Worm (Caenorhabditis elegans): ENCODE data around the gene F58H1.2.

DNA sequence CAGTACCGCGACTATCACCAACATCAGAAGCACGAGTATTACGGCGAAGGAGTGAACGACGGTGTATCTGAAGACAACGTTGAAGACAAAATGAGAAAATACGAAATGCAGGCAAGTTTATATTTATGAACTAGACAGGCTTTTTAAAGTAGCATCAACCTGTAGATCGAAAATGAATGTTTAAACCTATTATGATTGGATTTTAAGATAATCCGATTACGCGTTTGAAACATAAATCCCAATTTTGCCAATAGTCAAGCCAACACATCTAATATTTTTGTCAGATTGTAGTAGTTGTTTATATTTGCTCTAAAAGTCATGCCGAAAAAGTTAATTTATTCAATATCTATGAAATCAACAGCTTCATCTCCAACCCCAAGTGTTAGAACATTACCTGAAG lies 27.6 kb upstream of the F58H1.2 start:
- TF ChIP-seq T22C8.4 (GFP tag; IDR thresholded peaks at IDR 0.05) (no peak), flt-1 (GFP tag; IDR thresholded peaks at IDR 0.05) (no peak), tab-1 (GFP tag; IDR thresholded peaks at IDR 0.05) (no peak), ref-1 (GFP tag; conservative IDR thresholded peaks at IDR 0.05) (no peak), ztf-23 (GFP tag; IDR thresholded peaks at IDR 0.05) (no peak), ztf-29 (GFP tag; IDR thresholded peaks at IDR 0.05) (no peak), med-1 (GFP tag; optimal IDR thresholded peaks at IDR 0.05; ENCODE audit: insufficient read depth) (no peak), cog-1 (tag; optimal IDR thresholded peaks at IDR 0.05) (no peak)
